Worm (Caenorhabditis elegans): Measurements from ENCODE around the gene cutl-2.

DNA sequence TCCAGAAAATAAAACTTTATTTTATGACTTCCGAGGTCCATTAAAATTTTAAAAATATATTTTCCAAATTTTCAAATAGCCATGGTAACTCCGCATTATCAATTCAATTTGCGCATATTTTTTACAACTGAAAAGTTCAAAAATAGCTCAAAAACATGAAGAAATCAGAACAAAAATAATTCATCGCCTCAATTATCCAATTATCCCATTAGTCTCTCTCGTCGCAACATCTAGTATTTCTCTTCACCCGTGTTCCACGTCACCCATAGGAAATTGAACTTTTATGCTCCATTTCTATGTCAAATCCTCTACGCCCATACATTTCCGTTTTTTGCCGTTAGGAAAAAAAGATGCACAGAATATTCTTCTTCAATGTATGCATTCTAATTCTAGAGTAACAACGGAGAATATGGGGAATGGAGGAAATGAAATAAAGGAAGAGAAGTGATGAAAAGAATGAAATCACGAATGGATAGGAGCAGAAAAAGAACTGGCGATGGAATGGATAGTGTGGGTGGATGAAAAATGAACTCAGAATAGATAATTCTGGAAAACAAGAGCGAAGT, 34.3 kb downstream of the cutl-2 start:
- TF ChIP-seq ama-1 (optimal IDR thresholded peaks at IDR 0.05) (no peak), lin-15B (tag; optimal IDR thresholded peaks at IDR 0.05) (no peak), pqm-1 (tag; optimal IDR thresholded peaks at IDR 0.05) (no peak), nhr-77 (tag; optimal IDR thresholded peaks at IDR 0.05) (no peak), sea-2 (GFP tag; optimal IDR thresholded peaks at IDR 0.05) (no peak), skn-1 (tag; optimal IDR thresholded peaks at IDR 0.05) (no peak), ZK546.5 (tag; optimal IDR thresholded peaks at IDR 0.05) (no peak), fkh-10 (GFP tag; optimal IDR thresholded peaks at IDR 0.05) (peak; percentile 96), elt-2 (tag; optimal IDR thresholded peaks at IDR 0.05) (no peak), elt-1 (tag; optimal IDR thresholded peaks at IDR 0.05) (no peak), ceh-82 (tag; optimal IDR thresholded peaks at IDR 0.05) (no peak)
